Worm (Caenorhabditis elegans): ENCODE results near the gene T16A9.5.
A peak's percentile ranks its signal among the peaks of the same experiment; 100 is the strongest.

T16A9.5 gene

ce11 chrV:14200086-14200485 lies 14.9 kb downstream of the T16A9.5 start (continued):
- TF ChIP-seq mdl-1 (tag; optimal IDR thresholded peaks at IDR 0.05): peak; percentile 79 to 86
- peak; percentile 77 for TF ChIP-seq lin-11 (tag; optimal IDR thresholded peaks at IDR 0.05)

- TF ChIP-seq snpc-4 (tag; optimal IDR thresholded peaks at IDR 0.05): no peak
- no peak for TF ChIP-seq unc-62 (GFP tag; optimal IDR thresholded peaks at IDR 0.05)
- TF ChIP-seq skn-1 (tag; optimal IDR thresholded peaks at IDR 0.05): no peak
- no peak for TF ChIP-seq nhr-6 (tag; optimal IDR thresholded peaks at IDR 0.05)
- no peak for TF ChIP-seq lin-39 (tag; optimal IDR thresholded peaks at IDR 0.05)
- no peak for TF ChIP-seq nhr-11 (tag; optimal IDR thresholded peaks at IDR 0.05)
- TF ChIP-seq nhr-25 (tag; optimal IDR thresholded peaks at IDR 0.05): peak; percentile 52
- no peak for TF ChIP-seq ceh-16 (tag; optimal IDR thresholded peaks at IDR 0.05)
- TF ChIP-seq unc-55 (GFP tag; optimal IDR thresholded peaks at IDR 0.05): no peak
- TF ChIP-seq elt-1 (tag; optimal IDR thresholded peaks at IDR 0.05): no peak
- TF ChIP-seq nhr-10 (tag; optimal IDR thresholded peaks at IDR 0.05): no peak
- TF ChIP-seq ztf-11 (tag; optimal IDR thresholded peaks at IDR 0.05): no peak
- no peak for TF ChIP-seq ama-1 (optimal IDR thresholded peaks at IDR 0.05)
- TF ChIP-seq ztf-1 (GFP tag; conservative IDR thresholded peaks at IDR 0.05): no peak
- peak; percentile 10 for TF ChIP-seq fos-1 (tag; optimal IDR thresholded peaks at IDR 0.05)
- peak; percentile 17 for TF ChIP-seq F13H6.1 (tag; optimal IDR thresholded peaks at IDR 0.05)
- no peak for TF ChIP-seq mab-5 (tag; optimal IDR thresholded peaks at IDR 0.05)
- TF ChIP-seq lin-11 (tag; optimal IDR thresholded peaks at IDR 0.05): no peak
- TF ChIP-seq nhr-129 (tag; optimal IDR thresholded peaks at IDR 0.05): no peak
- peak; percentile 43 for TF ChIP-seq nhr-21 (tag; optimal IDR thresholded peaks at IDR 0.05)
- TF ChIP-seq ztf-4 (tag; optimal IDR thresholded peaks at IDR 0.05): no peak
- TF ChIP-seq unc-39 (tag; optimal IDR thresholded peaks at IDR 0.05): no peak
- TF ChIP-seq sma-3 (GFP tag; optimal IDR thresholded peaks at IDR 0.05): peak; percentile 17
- TF ChIP-seq nhr-77 (tag; optimal IDR thresholded peaks at IDR 0.05): no peak
- no peak for TF ChIP-seq nhr-23 (tag; optimal IDR thresholded peaks at IDR 0.05)
- TF ChIP-seq crh-2 (tag; optimal IDR thresholded peaks at IDR 0.05): no peak
- no peak for TF ChIP-seq lsy-2 (tag; optimal IDR thresholded peaks at IDR 0.05)
- peak; percentile 57 for TF ChIP-seq sma-9 (GFP tag; optimal IDR thresholded peaks at IDR 0.05)
- no peak for TF ChIP-seq sma-9 (tag; optimal IDR thresholded peaks at IDR 0.05)
- TF ChIP-seq lin-13 (GFP tag; optimal IDR thresholded peaks at IDR 0.05): no peak
- TF ChIP-seq ZK546.5 (tag; optimal IDR thresholded peaks at IDR 0.05): no peak
- no peak for TF ChIP-seq alr-1 (tag; optimal IDR thresholded peaks at IDR 0.05)
- TF ChIP-seq elt-3 (tag; optimal IDR thresholded peaks at IDR 0.05): no peak
- TF ChIP-seq nhr-12 (tag; optimal IDR thresholded peaks at IDR 0.05): no peak
- no peak for TF ChIP-seq nhr-237 (tag; optimal IDR thresholded peaks at IDR 0.05)
- no peak for TF ChIP-seq gmeb-1 (tag; optimal IDR thresholded peaks at IDR 0.05)
These were observed 17.4 kb downstream of the T16A9.5 start for ce11 chrV:14197651-14198050.

- TF ChIP-seq mdl-1 (tag; optimal IDR thresholded peaks at IDR 0.05) (no peak), ama-1 (optimal IDR thresholded peaks at IDR 0.05) (peak; percentile 27), snpc-4 (tag; optimal IDR thresholded peaks at IDR 0.05) (no peak)
These were observed 20.5 kb downstream of the T16A9.5 start for ce11 chrV:14194514-14194913.

ce11 chrV:14193451-14193850 lies 21.6 kb downstream of the T16A9.5 start, which contains the start of gene atfs-1:
atfs-1 (plus strand) TSS chrV:14193663.
- TF ChIP-seq aly-2 (tag; optimal IDR thresholded peaks at IDR 0.05): no peak
- peak; percentile 85 for TF ChIP-seq blmp-1 (tag; optimal IDR thresholded peaks at IDR 0.05; ENCODE audit: insufficient read depth)
- TF ChIP-seq Y55F3AM.14 (GFP tag; optimal IDR thresholded peaks at IDR 0.05): no peak
- TF ChIP-seq sem-4 (tag; optimal IDR thresholded peaks at IDR 0.05): peak; percentile 44
- no peak for TF ChIP-seq ZK546.5 (tag; optimal IDR thresholded peaks at IDR 0.05)
- TF ChIP-seq nhr-21 (tag; optimal IDR thresholded peaks at IDR 0.05): peak; percentile 53
- TF ChIP-seq lin-39 (tag; optimal IDR thresholded peaks at IDR 0.05): no peak
- TF ChIP-seq unc-39 (tag; optimal IDR thresholded peaks at IDR 0.05): no peak
- no peak for TF ChIP-seq mbf-1 (tag; optimal IDR thresholded peaks at IDR 0.05)
- TF ChIP-seq lsy-2 (tag; optimal IDR thresholded peaks at IDR 0.05): peak; percentile 9 to 69
- TF ChIP-seq fos-1 (tag; optimal IDR thresholded peaks at IDR 0.05): peak; percentile 83
- no peak for TF ChIP-seq nhr-6 (tag; optimal IDR thresholded peaks at IDR 0.05)
- no peak for TF ChIP-seq nhr-237 (tag; optimal IDR thresholded peaks at IDR 0.05)
- TF ChIP-seq gmeb-1 (tag; optimal IDR thresholded peaks at IDR 0.05): peak; percentile 59
- TF ChIP-seq skn-1 (tag; optimal IDR thresholded peaks at IDR 0.05): no peak
- no peak for TF ChIP-seq nhr-11 (tag; optimal IDR thresholded peaks at IDR 0.05)
- peak; percentile 54 for TF ChIP-seq snpc-4 (tag; optimal IDR thresholded peaks at IDR 0.05)
- peak; percentile 91 for TF ChIP-seq ama-1 (optimal IDR thresholded peaks at IDR 0.05)
- no peak for TF ChIP-seq zag-1 (tag; optimal IDR thresholded peaks at IDR 0.05)
- peak; percentile 35 for TF ChIP-seq egl-27 (tag; optimal IDR thresholded peaks at IDR 0.05)
- TF ChIP-seq alr-1 (tag; optimal IDR thresholded peaks at IDR 0.05): no peak
- TF ChIP-seq lin-13 (GFP tag; optimal IDR thresholded peaks at IDR 0.05): peak; percentile 47
- TF ChIP-seq ceh-82 (tag; optimal IDR thresholded peaks at IDR 0.05): no peak
- no peak for TF ChIP-seq nhr-23 (tag; optimal IDR thresholded peaks at IDR 0.05)
- peak; percentile 87 for TF ChIP-seq nhr-129 (tag; optimal IDR thresholded peaks at IDR 0.05)
- TF ChIP-seq elt-3 (tag; optimal IDR thresholded peaks at IDR 0.05): no peak
- TF ChIP-seq nhr-12 (tag; optimal IDR thresholded peaks at IDR 0.05): no peak
- no peak for TF ChIP-seq ceh-16 (tag; optimal IDR thresholded peaks at IDR 0.05)
- peak; percentile 55 for TF ChIP-seq nhr-25 (tag; optimal IDR thresholded peaks at IDR 0.05)
- TF ChIP-seq ztf-11 (tag; optimal IDR thresholded peaks at IDR 0.05): no peak
- peak; percentile 58 for TF ChIP-seq unc-55 (GFP tag; optimal IDR thresholded peaks at IDR 0.05)
- TF ChIP-seq sma-3 (GFP tag; optimal IDR thresholded peaks at IDR 0.05): peak; percentile 61
- no peak for TF ChIP-seq peb-1 (tag; optimal IDR thresholded peaks at IDR 0.05)
- TF ChIP-seq C34F6.9 (tag; optimal IDR thresholded peaks at IDR 0.05): peak; percentile 74

Measured in whole organism, L2 larva.